Worm (Caenorhabditis elegans): ENCODE results near the gene F58F6.6.

Gene F58F6.6

DNA sequence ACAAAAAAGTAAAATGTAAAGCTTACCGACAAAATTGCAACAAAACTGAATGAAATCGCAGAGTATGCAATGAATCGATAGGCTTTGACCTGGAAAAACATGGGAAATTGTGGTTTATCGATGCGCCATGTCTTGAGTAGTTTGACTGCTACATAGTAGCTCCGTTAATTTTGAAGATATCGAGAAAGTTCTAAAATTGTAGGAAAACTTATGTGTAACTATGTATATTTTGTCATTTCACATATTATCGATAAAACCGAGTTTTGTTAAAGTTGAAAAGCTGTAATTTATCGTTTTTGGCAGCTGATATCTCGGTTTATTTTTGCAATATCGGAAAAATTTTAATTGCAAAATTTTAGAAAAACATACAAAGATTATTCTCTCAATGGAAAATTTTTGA, 18.2 kb downstream of the F58F6.6 start, which contains the start of gene col-105:
Gene col-105, minus strand, starts transcription at position 101 of the 400 bp plus-strand sequence.
- no peak for TF ChIP-seq ref-1 (GFP tag; conservative IDR thresholded peaks at IDR 0.05)
- TF ChIP-seq klf-2 (GFP tag; conservative IDR thresholded peaks at IDR 0.05): no peak
- TF ChIP-seq ztf-29 (GFP tag; IDR thresholded peaks at IDR 0.05): no peak
- TF ChIP-seq cog-1 (tag; optimal IDR thresholded peaks at IDR 0.05): no peak
- no peak for TF ChIP-seq med-1 (GFP tag; optimal IDR thresholded peaks at IDR 0.05; ENCODE audit: insufficient read depth)
- TF ChIP-seq ztf-23 (GFP tag; IDR thresholded peaks at IDR 0.05): no peak
- no peak for TF ChIP-seq tab-1 (GFP tag; IDR thresholded peaks at IDR 0.05)
- no peak for TF ChIP-seq flt-1 (GFP tag; IDR thresholded peaks at IDR 0.05)
- TF ChIP-seq T22C8.4 (GFP tag; IDR thresholded peaks at IDR 0.05): no peak

DNA sequence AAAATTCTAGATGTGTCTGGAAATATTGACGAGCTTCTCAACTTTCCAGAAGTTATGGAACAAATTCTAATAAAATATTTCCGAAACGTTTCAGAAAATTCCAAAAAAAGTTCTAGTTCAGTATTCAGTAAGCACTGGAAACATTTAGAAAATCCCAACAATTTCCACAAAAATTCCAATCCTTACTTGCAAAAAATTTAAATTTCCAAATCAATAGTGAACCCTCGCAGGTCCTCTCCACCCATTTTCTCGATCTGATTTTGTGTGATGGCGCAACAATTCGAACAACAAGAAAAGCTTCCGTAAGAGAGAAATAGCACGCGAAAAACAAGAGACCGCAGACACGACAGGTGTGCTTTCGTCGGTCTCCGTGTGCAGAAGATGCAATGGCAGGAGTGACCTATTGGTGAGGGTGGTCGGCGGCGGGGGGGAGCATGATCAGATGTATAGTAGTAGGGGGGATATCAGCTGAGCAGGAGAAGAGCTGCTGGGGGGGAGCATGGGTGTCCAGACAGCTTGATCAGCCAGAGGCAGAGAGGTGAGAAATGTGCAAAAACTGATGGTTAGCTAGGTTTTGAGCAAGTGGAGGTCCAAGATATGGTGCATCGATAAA, 20.8 kb downstream of the F58F6.6 start:
- no peak for TF ChIP-seq tab-1 (GFP tag; IDR thresholded peaks at IDR 0.05)
- TF ChIP-seq ztf-29 (GFP tag; IDR thresholded peaks at IDR 0.05): no peak
- no peak for TF ChIP-seq cog-1 (tag; optimal IDR thresholded peaks at IDR 0.05)
- TF ChIP-seq ztf-23 (GFP tag; IDR thresholded peaks at IDR 0.05): no peak

DNA sequence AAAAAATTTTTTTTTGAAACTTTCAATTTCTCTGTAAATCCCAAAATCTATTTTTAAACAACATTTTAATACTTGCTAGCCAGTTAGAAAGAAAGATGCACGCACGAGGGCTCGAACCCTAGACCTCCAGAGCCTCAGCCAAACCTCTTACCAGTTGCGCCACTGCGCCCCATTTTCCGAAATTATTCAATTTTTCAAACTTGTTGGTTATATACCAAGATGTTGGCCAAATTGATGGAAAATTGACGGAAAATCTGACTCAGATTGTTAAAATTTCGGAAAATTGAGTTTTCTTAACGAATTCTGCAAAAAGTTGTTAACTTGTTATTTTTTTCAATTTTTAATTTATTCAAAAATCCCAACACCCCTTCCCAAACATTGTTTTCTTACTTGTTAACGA, 24.9 kb downstream of the F58F6.6 start:
- TF ChIP-seq ztf-29 (GFP tag; IDR thresholded peaks at IDR 0.05) (no peak), ztf-23 (GFP tag; IDR thresholded peaks at IDR 0.05) (no peak), cog-1 (tag; optimal IDR thresholded peaks at IDR 0.05) (no peak), tab-1 (GFP tag; IDR thresholded peaks at IDR 0.05) (no peak), ref-1 (GFP tag; conservative IDR thresholded peaks at IDR 0.05) (no peak), klf-2 (GFP tag; conservative IDR thresholded peaks at IDR 0.05) (no peak), T22C8.4 (GFP tag; IDR thresholded peaks at IDR 0.05) (no peak)

DNA sequence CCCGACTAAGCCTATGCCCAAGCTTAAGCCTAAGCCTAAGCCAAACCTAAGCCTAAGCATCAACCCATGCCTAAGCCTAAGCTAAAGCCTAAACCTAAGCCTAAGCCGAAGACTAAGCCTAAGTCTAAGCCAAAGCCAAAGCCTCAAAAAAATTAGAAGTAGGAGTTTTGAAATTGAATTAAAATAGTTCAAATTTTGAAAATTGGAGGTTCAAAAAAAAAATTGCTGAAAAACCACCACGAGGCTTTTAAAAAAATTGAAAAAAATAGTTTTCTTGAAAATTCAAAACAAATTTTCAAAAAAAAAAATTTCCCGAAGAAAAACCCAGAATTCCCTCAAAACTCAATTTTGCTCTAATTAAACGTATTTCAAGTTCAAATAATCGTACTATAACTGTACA, 26.2 kb downstream of the F58F6.6 start:
- TF ChIP-seq ztf-23 (GFP tag; IDR thresholded peaks at IDR 0.05): no peak
- TF ChIP-seq T22C8.4 (GFP tag; IDR thresholded peaks at IDR 0.05): no peak
- no peak for TF ChIP-seq flt-1 (GFP tag; IDR thresholded peaks at IDR 0.05)
- TF ChIP-seq ztf-29 (GFP tag; IDR thresholded peaks at IDR 0.05): no peak
- TF ChIP-seq cog-1 (tag; optimal IDR thresholded peaks at IDR 0.05): no peak
- no peak for TF ChIP-seq med-1 (GFP tag; optimal IDR thresholded peaks at IDR 0.05; ENCODE audit: insufficient read depth)
- TF ChIP-seq klf-2 (GFP tag; conservative IDR thresholded peaks at IDR 0.05): no peak
- TF ChIP-seq tab-1 (GFP tag; IDR thresholded peaks at IDR 0.05): no peak
- TF ChIP-seq ref-1 (GFP tag; conservative IDR thresholded peaks at IDR 0.05): no peak

DNA sequence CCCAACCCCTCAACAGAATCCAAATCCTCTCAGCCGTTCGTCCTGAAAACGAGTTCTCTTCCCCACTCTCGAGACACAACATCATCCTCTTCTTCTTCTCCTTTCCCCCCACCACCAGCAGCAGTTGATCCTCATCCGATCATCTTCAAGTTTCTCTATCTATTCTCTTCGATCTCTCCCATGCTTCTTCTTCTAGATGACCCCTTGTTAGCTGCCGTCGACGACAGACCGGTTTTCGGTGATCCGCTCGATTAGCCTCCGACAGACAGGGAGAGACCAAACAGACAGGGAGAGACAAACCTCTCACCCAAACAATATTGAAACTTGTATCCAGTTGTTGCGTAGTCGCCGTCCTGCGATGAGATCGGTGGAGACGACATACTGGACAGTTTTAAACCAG, 30.4 kb downstream of the F58F6.6 start:
- TF ChIP-seq med-1 (GFP tag; optimal IDR thresholded peaks at IDR 0.05; ENCODE audit: insufficient read depth): no peak
- no peak for TF ChIP-seq flt-1 (GFP tag; IDR thresholded peaks at IDR 0.05)
- TF ChIP-seq ztf-23 (GFP tag; IDR thresholded peaks at IDR 0.05): no peak
- TF ChIP-seq cog-1 (tag; optimal IDR thresholded peaks at IDR 0.05): no peak
- no peak for TF ChIP-seq tab-1 (GFP tag; IDR thresholded peaks at IDR 0.05)
- no peak for TF ChIP-seq ref-1 (GFP tag; conservative IDR thresholded peaks at IDR 0.05)
- TF ChIP-seq ztf-29 (GFP tag; IDR thresholded peaks at IDR 0.05): no peak
- TF ChIP-seq klf-2 (GFP tag; conservative IDR thresholded peaks at IDR 0.05): no peak
- no peak for TF ChIP-seq T22C8.4 (GFP tag; IDR thresholded peaks at IDR 0.05)

DNA sequence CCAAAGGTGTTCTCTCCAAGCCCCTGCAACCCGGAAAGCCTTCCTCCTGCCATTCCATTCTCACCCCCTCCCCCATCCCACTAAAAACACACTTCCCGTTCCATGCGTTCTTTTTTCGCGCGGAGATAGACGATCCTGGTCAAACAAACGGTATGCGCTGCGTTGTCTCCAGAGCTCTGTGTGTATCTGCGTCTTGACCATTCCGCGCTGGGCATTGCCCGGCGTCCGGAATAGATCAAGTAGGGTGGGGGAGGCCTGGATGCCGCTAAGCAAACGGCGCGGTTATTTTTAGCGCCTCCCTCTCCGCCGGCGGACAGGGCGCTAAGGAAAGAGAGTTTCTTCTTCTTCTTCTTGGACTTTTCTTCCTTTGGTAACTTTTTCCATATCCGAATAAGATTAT, 34.4 kb downstream of the F58F6.6 start:
- TF ChIP-seq ztf-23 (GFP tag; IDR thresholded peaks at IDR 0.05): no peak
- TF ChIP-seq med-1 (GFP tag; optimal IDR thresholded peaks at IDR 0.05; ENCODE audit: insufficient read depth): no peak
- TF ChIP-seq tab-1 (GFP tag; IDR thresholded peaks at IDR 0.05): no peak
- no peak for TF ChIP-seq ztf-29 (GFP tag; IDR thresholded peaks at IDR 0.05)
- TF ChIP-seq T22C8.4 (GFP tag; IDR thresholded peaks at IDR 0.05): no peak
- no peak for TF ChIP-seq flt-1 (GFP tag; IDR thresholded peaks at IDR 0.05)
- no peak for TF ChIP-seq klf-2 (GFP tag; conservative IDR thresholded peaks at IDR 0.05)
- TF ChIP-seq cog-1 (tag; optimal IDR thresholded peaks at IDR 0.05): no peak
- TF ChIP-seq ref-1 (GFP tag; conservative IDR thresholded peaks at IDR 0.05): no peak

DNA sequence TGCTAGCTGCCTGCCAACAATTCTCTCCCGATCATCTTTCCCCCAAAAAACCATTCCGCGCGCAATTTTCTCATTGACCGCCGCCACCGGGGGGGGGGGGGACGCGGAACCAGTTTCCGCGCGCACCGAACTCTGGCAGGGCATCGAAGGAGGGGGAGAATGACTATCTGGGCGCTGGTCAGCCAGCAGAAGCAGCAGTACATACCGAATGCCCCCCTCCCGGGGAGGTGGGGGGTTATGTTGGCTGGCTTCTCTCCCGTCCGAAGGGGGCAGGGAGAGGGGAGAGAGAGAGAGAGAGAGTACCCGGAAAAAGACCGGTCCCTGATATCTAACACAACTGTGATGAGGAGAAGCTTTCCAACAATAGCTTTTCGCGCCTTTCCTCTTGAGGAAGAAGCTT, 36.8 kb downstream of the F58F6.6 start:
- TF ChIP-seq T22C8.4 (GFP tag; IDR thresholded peaks at IDR 0.05): 0 out of 2 replicates have a peak, but pooled peaks have one; percentile 10
- no peak for TF ChIP-seq ref-1 (GFP tag; conservative IDR thresholded peaks at IDR 0.05)
- TF ChIP-seq flt-1 (GFP tag; IDR thresholded peaks at IDR 0.05): peak; percentile 37; the same call in 1 of the 2 replicates
- TF ChIP-seq tab-1 (GFP tag; IDR thresholded peaks at IDR 0.05): peak; percentile 48; the same call in 1 of the 2 replicates

DNA sequence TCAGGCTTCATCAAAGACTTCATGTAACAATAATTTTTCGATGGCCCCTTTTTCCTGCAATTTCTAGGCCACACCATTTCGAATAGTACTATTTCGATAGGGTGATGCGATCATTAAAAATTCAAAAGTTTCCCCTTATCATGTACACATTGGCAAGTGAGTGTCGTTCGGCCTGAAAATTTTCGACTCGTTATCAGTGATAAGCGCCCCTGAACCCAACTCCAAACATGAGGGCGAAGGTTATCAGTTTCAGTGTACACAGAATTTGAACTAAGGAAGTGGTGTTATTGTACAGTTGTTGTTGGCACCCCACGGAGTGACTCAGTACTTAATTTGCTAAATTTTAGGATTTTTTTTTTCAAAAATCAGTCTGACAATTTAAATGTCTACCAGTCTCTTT, 38.1 kb downstream of the F58F6.6 start:
- TF ChIP-seq tab-1 (GFP tag; IDR thresholded peaks at IDR 0.05) (no peak), klf-2 (GFP tag; conservative IDR thresholded peaks at IDR 0.05) (no peak), cog-1 (tag; optimal IDR thresholded peaks at IDR 0.05) (no peak), ztf-23 (GFP tag; IDR thresholded peaks at IDR 0.05) (no peak)

DNA sequence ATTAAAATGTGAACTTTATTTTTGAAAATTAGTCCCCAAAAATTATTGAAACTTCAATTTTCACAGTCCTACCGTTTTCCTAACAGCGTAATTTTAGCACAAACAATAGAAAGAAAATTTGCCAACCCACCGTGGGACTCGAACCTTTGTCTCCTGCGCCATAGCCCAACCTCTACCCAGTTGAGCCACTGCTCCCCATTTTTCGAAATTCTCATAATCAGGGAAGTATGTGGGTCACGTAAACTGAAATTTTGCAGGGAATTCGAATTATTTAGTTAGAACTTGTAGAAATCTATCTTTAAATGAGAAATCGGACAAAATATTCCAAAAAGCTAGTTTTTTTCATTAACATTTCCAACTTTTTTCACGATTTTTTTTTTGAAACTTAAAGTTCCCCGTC, 39.5 kb downstream of the F58F6.6 start:
- TF ChIP-seq ref-1 (GFP tag; conservative IDR thresholded peaks at IDR 0.05) (no peak), klf-2 (GFP tag; conservative IDR thresholded peaks at IDR 0.05) (no peak), tab-1 (GFP tag; IDR thresholded peaks at IDR 0.05) (no peak), flt-1 (GFP tag; IDR thresholded peaks at IDR 0.05) (no peak), med-1 (GFP tag; optimal IDR thresholded peaks at IDR 0.05; ENCODE audit: insufficient read depth) (no peak), ztf-29 (GFP tag; IDR thresholded peaks at IDR 0.05) (no peak), ztf-23 (GFP tag; IDR thresholded peaks at IDR 0.05) (no peak), T22C8.4 (GFP tag; IDR thresholded peaks at IDR 0.05) (no peak), cog-1 (tag; optimal IDR thresholded peaks at IDR 0.05) (no peak)

DNA sequence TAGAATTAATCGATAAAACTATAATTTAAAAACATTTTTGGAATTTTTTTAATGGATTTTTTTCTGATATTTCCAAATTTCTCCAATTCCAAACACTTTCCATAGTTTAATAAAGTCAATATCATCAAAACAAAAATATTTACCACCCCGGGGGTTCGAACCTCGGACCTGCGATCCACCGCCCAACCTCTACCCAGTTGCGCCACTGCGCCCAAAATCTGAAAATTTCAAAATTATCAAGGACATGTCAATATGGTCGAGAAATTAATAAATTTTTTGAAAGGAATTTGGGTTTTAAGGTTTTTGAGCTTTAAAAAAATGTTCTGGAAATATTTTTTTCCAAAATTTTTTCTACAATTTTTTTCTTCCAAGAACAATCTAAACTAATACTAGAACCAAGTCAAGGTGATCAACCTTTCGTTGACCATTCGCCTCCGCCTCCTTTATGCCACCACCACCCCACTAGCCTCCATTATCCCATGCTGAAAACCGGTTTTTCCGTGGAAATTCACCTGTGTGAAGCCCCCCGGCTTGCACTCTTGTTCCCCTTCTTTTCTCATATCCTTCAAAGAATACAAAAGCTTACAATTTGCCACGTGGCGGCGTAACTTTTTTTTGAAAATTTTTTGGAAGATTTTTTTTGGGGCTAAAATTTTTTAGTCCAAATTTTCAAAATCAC, 40.8 kb downstream of the F58F6.6 start:
- TF ChIP-seq ztf-29 (GFP tag; IDR thresholded peaks at IDR 0.05) (no peak), ref-1 (GFP tag; conservative IDR thresholded peaks at IDR 0.05) (no peak), klf-2 (GFP tag; conservative IDR thresholded peaks at IDR 0.05) (no peak), flt-1 (GFP tag; IDR thresholded peaks at IDR 0.05) (no peak), med-1 (GFP tag; optimal IDR thresholded peaks at IDR 0.05; ENCODE audit: insufficient read depth) (no peak), tab-1 (GFP tag; IDR thresholded peaks at IDR 0.05) (no peak), ztf-23 (GFP tag; IDR thresholded peaks at IDR 0.05) (no peak), cog-1 (tag; optimal IDR thresholded peaks at IDR 0.05) (no peak), T22C8.4 (GFP tag; IDR thresholded peaks at IDR 0.05) (no peak)

All from whole organism, midembryonic.